Worm (Caenorhabditis elegans) whole organism, mixed stage, embryonic: ENCODE measurements around the gene srt-19.

Experiments
- drap-1 ChIP-seq: fragments of 200-800 bp; sonication (Bioruptor generic); optimal IDR thresholded peaks from 3 replicates; lab custom pipeline; 2018; ENCODE audit warnings: mild to moderate bottlenecking, missing genetic modification characterization, missing compliant biosample characterization
- ham-2 ChIP-seq: fragments of 200-800 bp; sonication (Bioruptor generic); optimal IDR thresholded peaks from 2 replicates; lab custom pipeline; 2018; ENCODE audit warnings: mild to moderate bottlenecking, missing genetic modification characterization, missing compliant biosample characterization
- lsy-2 ChIP-seq: fragments of 150-350 bp; optimal IDR thresholded peaks from 2 replicates; lab custom pipeline; 2014; ENCODE audit warnings: missing biosample characterization, missing genetic modification characterization
- nhr-237 ChIP-seq: fragments of 150-350 bp; optimal IDR thresholded peaks from 2 replicates; lab custom pipeline; 2014; ENCODE audit warnings: missing biosample characterization, missing genetic modification characterization
- unc-39 ChIP-seq: fragments of 150-350 bp; optimal IDR thresholded peaks from 2 replicates; lab custom pipeline; 2014; ENCODE audit warnings: missing biosample characterization, missing genetic modification characterization

DNA sequence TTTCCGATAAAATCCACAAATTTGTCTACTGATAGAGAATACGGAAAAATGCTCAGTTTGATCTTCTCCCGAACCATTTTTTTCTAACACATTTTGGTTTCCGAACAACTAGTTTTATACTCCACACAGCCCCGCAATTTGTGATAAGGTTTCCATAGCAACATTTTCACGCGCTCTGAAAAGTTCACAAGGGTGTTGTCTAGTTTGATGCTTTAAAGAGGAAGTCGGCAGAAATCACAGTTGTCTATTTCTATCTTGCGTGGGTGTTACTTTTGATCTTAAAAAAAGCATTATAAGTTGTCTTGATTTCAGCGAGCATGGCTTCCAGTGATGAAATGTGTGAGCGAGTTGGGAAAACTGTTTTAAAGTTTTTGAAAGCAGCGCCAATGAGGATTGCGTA, 14.9 kb downstream of the srt-19 start, which contains the start of gene ZC132.3:
- TF ChIP-seq drap-1 (no peak), lsy-2 (no peak), ham-2 (no peak), unc-39 (tag; lab: Kevin White, UChicago) (no peak), nhr-237 (tag; lab: Kevin White, UChicago) (no peak)
